Worm (Caenorhabditis elegans) whole organism, young adult: ENCODE data around the gene R10E4.9.

Source experiments
- F22D6.2 ChIP-seq: sonication (generic microtip); optimal IDR thresholded peaks from 2 replicates; lab custom pipeline; 2016; ENCODE audit warnings: mild to moderate bottlenecking, missing genetic modification characterization, missing compliant biosample characterization
- F23B12.7 ChIP-seq: sonication (generic microtip); optimal IDR thresholded peaks from 2 replicates; lab custom pipeline; 2017; ENCODE audit warnings: missing genetic modification characterization, mild to moderate bottlenecking, missing compliant biosample characterization, antibody characterized with exemption, moderate library complexity; ENCODE audit not compliant: insufficient read depth
- egl-18 ChIP-seq: fragments of 200-800 bp; sonication (Bioruptor generic); IDR thresholded peaks from 2 replicates; pipeline ENCODE4 v1.3.6; 2022; ENCODE audit warnings: missing genetic modification reagents, missing genetic modification characterization, missing compliant biosample characterization
- snpc-4 ChIP-seq, 5 experiments: fragments of 150-350 bp in 1 of 5; sonication (generic microtip) in 4 of 5; optimal IDR thresholded peaks; 2 replicates each; lab custom pipeline; 2014 to 2018; ENCODE audit warnings: missing genetic modification characterization in 5 of 5, missing biosample characterization in 3 of 5, antibody characterized with exemption in 2 of 5, mild to moderate bottlenecking in 2 of 5, missing compliant biosample characterization in 2 of 5, missing genotype in 2 of 5, moderate library complexity in 2 of 5, missing genetic modification reagents in 1 of 5
- unc-130 ChIP-seq: sonication (generic microtip); optimal IDR thresholded peaks from 2 replicates; lab custom pipeline; 2016; ENCODE audit warnings: missing genetic modification reagents, missing genetic modification characterization, missing compliant biosample characterization
- ztf-6 ChIP-seq: fragments of 200-800 bp; sonication (Bioruptor generic); IDR thresholded peaks from 2 replicates; pipeline ENCODE4 v1.3.6; 2022; ENCODE audit warnings: missing genetic modification reagents, missing genetic modification characterization, missing compliant biosample characterization

DNA sequence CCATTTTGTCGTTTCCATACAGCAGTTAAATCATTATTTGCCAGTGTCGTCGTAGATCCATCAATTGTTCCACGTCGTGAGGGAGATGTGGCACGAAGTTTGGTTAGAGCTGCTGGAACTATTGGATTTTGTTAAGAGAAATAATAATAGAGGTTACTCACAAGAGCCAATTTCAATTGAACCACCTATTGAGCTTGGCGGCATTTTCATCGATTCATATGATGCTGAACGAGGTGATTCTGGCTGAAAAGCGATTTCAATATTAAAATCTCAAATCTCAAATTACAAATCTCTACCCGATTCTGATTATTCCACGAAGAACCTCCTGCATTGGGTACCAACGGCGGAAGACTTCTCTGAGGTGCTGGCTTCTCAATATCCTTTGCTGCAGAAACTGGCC is 44.3 kb downstream of the R10E4.9 start:
- TF ChIP-seq snpc-4 (GFP tag; optimal IDR thresholded peaks at IDR 0.05; lab: Kevin White, UChicago): no peak
- TF ChIP-seq snpc-4 (tag; optimal IDR thresholded peaks at IDR 0.05; lab: Kevin White, UChicago): no peak
- TF ChIP-seq F23B12.7: no peak
- TF ChIP-seq ztf-6 (GFP tag; lab: Robert Waterston, UW): no peak
- TF ChIP-seq unc-130 (GFP tag; lab: Kevin White, UChicago): no peak
- TF ChIP-seq F22D6.2 (tag; lab: Kevin White, UChicago): no peak
- no peak for TF ChIP-seq egl-18 (GFP tag; lab: Robert Waterston, UW)
